Worm (Caenorhabditis elegans) whole organism, young adult: ENCODE results near the gene T01B7.9.

Experiments
- B0336.3 ChIP-seq: fragments of 200-800 bp; sonication (Bioruptor generic); IDR thresholded peaks from 2 replicates; pipeline ENCODE4 v1.3.6; 2022; ENCODE audit warnings: missing genetic modification characterization, missing compliant biosample characterization
- C06A6.2 ChIP-seq: fragments of 200-800 bp; sonication (Bioruptor generic); conservative IDR thresholded peaks from 2 replicates; pipeline ENCODE4 v1.3.6; 2022; ENCODE audit warnings: missing genetic modification characterization, missing compliant biosample characterization
- C17E4.6 ChIP-seq: fragments of 200-800 bp; sonication (Bioruptor generic); IDR thresholded peaks from 2 replicates; pipeline ENCODE4 v1.3.6; 2022; ENCODE audit warnings: missing genetic modification reagents, missing genetic modification characterization, missing compliant biosample characterization
- D2030.7 ChIP-seq: fragments of 200-800 bp; sonication (Bioruptor generic); IDR thresholded peaks from 2 replicates; pipeline ENCODE4 v1.3.6; 2022; ENCODE audit warnings: missing genetic modification reagents, missing genetic modification characterization, missing compliant biosample characterization
- F10E7.11 ChIP-seq: sonication (generic microtip); optimal IDR thresholded peaks from 2 replicates; lab custom pipeline; 2017; ENCODE audit warnings: mild to moderate bottlenecking, missing genetic modification characterization, moderate library complexity, missing compliant biosample characterization
- F22D6.2 ChIP-seq: sonication (generic microtip); optimal IDR thresholded peaks from 2 replicates; lab custom pipeline; 2016; ENCODE audit warnings: mild to moderate bottlenecking, missing genetic modification characterization, missing compliant biosample characterization
- F37B4.10 ChIP-seq: fragments of 200-800 bp; sonication (Bioruptor generic); IDR thresholded peaks from 2 replicates; pipeline ENCODE4 v1.3.6; 2022; ENCODE audit warnings: missing genetic modification characterization, missing compliant biosample characterization
- F39B2.1 ChIP-seq: fragments of 200-800 bp; sonication (Bioruptor generic); IDR thresholded peaks from 2 replicates; pipeline ENCODE4 v1.3.6; 2022; ENCODE audit warnings: missing genetic modification reagents, missing genetic modification characterization, missing compliant biosample characterization
- F57A8.1 ChIP-seq: fragments of 200-800 bp; sonication (Bioruptor generic); optimal IDR thresholded peaks from 2 replicates; lab custom pipeline; 2018; ENCODE audit warnings: mild to moderate bottlenecking, missing genetic modification characterization, moderate library complexity, missing compliant biosample characterization
- K11D2.4 ChIP-seq: fragments of 200-800 bp; sonication (Bioruptor generic); IDR thresholded peaks from 2 replicates; pipeline ENCODE4 v1.3.6; 2022; ENCODE audit warnings: missing genetic modification reagents, missing genetic modification characterization, missing compliant biosample characterization
- K12H6.12 ChIP-seq: fragments of 200-800 bp; sonication (Bioruptor generic); optimal IDR thresholded peaks from 2 replicates; lab custom pipeline; 2018; ENCODE audit warnings: mild to moderate bottlenecking, missing genetic modification characterization, missing compliant biosample characterization
- Y53F4B.3 ChIP-seq: fragments of 200-800 bp; sonication (Bioruptor generic); IDR thresholded peaks from 2 replicates; pipeline ENCODE4 v1.3.6; 2022; ENCODE audit warnings: missing genetic modification reagents, missing genetic modification characterization, missing compliant biosample characterization
- Y79H2A.3 ChIP-seq: fragments of 200-800 bp; sonication (Bioruptor generic); conservative IDR thresholded peaks from 2 replicates; pipeline ENCODE4 v1.3.6; 2022; ENCODE audit warnings: missing genetic modification reagents, missing genetic modification characterization, missing compliant biosample characterization
- Y95B8A.8 ChIP-seq: fragments of 200-800 bp; sonication (Bioruptor generic); IDR thresholded peaks from 2 replicates; pipeline ENCODE4 v1.3.6; 2022; ENCODE audit warnings: missing genetic modification reagents, missing genetic modification characterization, missing compliant biosample characterization
- athp-1 ChIP-seq: sonication (generic microtip); optimal IDR thresholded peaks from 2 replicates; lab custom pipeline; 2017; ENCODE audit warnings: mild to moderate bottlenecking, missing genetic modification characterization, missing compliant biosample characterization
- cebp-1 ChIP-seq, 2 experiments: fragments of 200-800 bp in 1 of 2; sonication (Bioruptor generic) in 1 of 2; sonication (generic microtip) in 1 of 2; IDR thresholded peaks in 1 of 2; optimal IDR thresholded peaks in 1 of 2; 2 replicates each; pipeline versions ENCODE4 v1.3.6 to Lab custom; 2017 to 2022; ENCODE audit warnings: missing compliant biosample characterization in 2 of 2, missing genetic modification characterization in 2 of 2, mild to moderate bottlenecking in 1 of 2, missing genetic modification reagents in 1 of 2, moderate library complexity in 1 of 2
- cebp-2 ChIP-seq: fragments of 200-800 bp; sonication (Bioruptor generic); IDR thresholded peaks from 2 replicates; pipeline ENCODE4 v1.3.6; 2022; ENCODE audit warnings: missing genetic modification characterization, missing compliant biosample characterization
- ceh-79 ChIP-seq: sonication (generic microtip); optimal IDR thresholded peaks from 2 replicates; lab custom pipeline; 2017; ENCODE audit warnings: mild to moderate bottlenecking, missing genetic modification characterization, missing compliant biosample characterization
- ceh-91 ChIP-seq: fragments of 200-800 bp; sonication (Bioruptor generic); IDR thresholded peaks from 2 replicates; pipeline ENCODE4 v1.3.6; 2022; ENCODE audit warnings: missing genetic modification reagents, missing genetic modification characterization, missing compliant biosample characterization
- die-1 ChIP-seq: sonication (generic microtip); optimal IDR thresholded peaks from 2 replicates; lab custom pipeline; 2016; ENCODE audit warnings: missing genotype, mild to moderate bottlenecking, missing genetic modification characterization, missing compliant biosample characterization
- dox-1 ChIP-seq: fragments of 200-800 bp; sonication (Bioruptor generic); IDR thresholded peaks from 2 replicates; pipeline ENCODE4 v1.3.6; 2022; ENCODE audit warnings: missing genetic modification reagents, missing genetic modification characterization, missing compliant biosample characterization
- ets-4 ChIP-seq: fragments of 200-800 bp; sonication (Bioruptor generic); optimal IDR thresholded peaks from 2 replicates; lab custom pipeline; 2018; ENCODE audit warnings: mild to moderate bottlenecking, missing genetic modification characterization, missing compliant biosample characterization
- gei-17 ChIP-seq: fragments of 200-800 bp; sonication (Bioruptor generic); optimal IDR thresholded peaks from 2 replicates; lab custom pipeline; 2018; ENCODE audit warnings: mild to moderate bottlenecking, missing genetic modification characterization, missing compliant biosample characterization
- hlh-26 ChIP-seq: fragments of 200-800 bp; sonication (Bioruptor generic); conservative IDR thresholded peaks from 2 replicates; pipeline ENCODE4 v1.3.6; 2022; ENCODE audit warnings: missing genetic modification reagents, missing genetic modification characterization, missing compliant biosample characterization
- hmg-1.2 ChIP-seq: fragments of 200-800 bp; sonication (Bioruptor generic); IDR thresholded peaks from 2 replicates; pipeline ENCODE4 v1.3.6; 2022; ENCODE audit warnings: missing genetic modification reagents, missing genetic modification characterization, missing compliant biosample characterization
- lag-1 ChIP-seq: fragments of 200-800 bp; sonication (Bioruptor generic); IDR thresholded peaks from 2 replicates; pipeline ENCODE4 v1.3.6; 2022; ENCODE audit warnings: missing genetic modification reagents, missing genetic modification characterization, missing compliant biosample characterization
- lin-26 ChIP-seq: fragments of 200-800 bp; sonication (Bioruptor generic); IDR thresholded peaks from 2 replicates; pipeline ENCODE4 v1.3.6; 2022; ENCODE audit warnings: missing genetic modification reagents, missing genetic modification characterization, missing compliant biosample characterization
- lin-35 ChIP-seq, 3 experiments: fragments of 150-350 bp in 2 of 3; sonication (generic microtip) in 1 of 3; optimal IDR thresholded peaks; 2 replicates each; lab custom pipeline; 2014 to 2018; ENCODE audit warnings: missing biosample characterization in 3 of 3, missing genetic modification characterization in 3 of 3, missing genetic modification reagents in 3 of 3
- lin-54 ChIP-seq: fragments of 200-800 bp; sonication (Bioruptor generic); optimal IDR thresholded peaks from 2 replicates; lab custom pipeline; 2018; ENCODE audit warnings: mild to moderate bottlenecking, missing genetic modification characterization, missing compliant biosample characterization
- madf-6 ChIP-seq: fragments of 200-800 bp; sonication (Bioruptor generic); IDR thresholded peaks from 2 replicates; pipeline ENCODE4 v1.3.6; 2022; ENCODE audit warnings: missing genetic modification reagents, missing genetic modification characterization, missing compliant biosample characterization
- mes-4 ChIP-seq: sonication (generic microtip); optimal IDR thresholded peaks from 2 replicates; lab custom pipeline; 2016; ENCODE audit warnings: missing genotype, missing genetic modification characterization, missing compliant biosample characterization
- mxl-1 ChIP-seq: sonication (generic microtip); optimal IDR thresholded peaks from 2 replicates; lab custom pipeline; 2016; ENCODE audit warnings: missing genetic modification characterization, missing compliant biosample characterization
- rcor-1 ChIP-seq: fragments of 200-800 bp; sonication (Bioruptor generic); IDR thresholded peaks from 2 replicates; pipeline ENCODE4 v1.3.6; 2022; ENCODE audit warnings: missing genetic modification reagents, missing genetic modification characterization, missing compliant biosample characterization
- rpc-1 ChIP-seq, 2 experiments: fragments of 150-350 bp in 1 of 2; sonication (generic microtip) in 1 of 2; optimal IDR thresholded peaks; 2 replicates each; lab custom pipeline; 2014 to 2018; ENCODE audit warnings: missing biosample characterization in 1 of 2, missing genetic modification characterization in 1 of 2, missing genetic modification reagents in 1 of 2, missing genotype in 1 of 2
- snpc-3.4 ChIP-seq: sonication (generic microtip); optimal IDR thresholded peaks from 2 replicates; lab custom pipeline; 2017; ENCODE audit warnings: missing genetic modification characterization, mild to moderate bottlenecking, missing compliant biosample characterization, antibody characterized with exemption, moderate library complexity, missing genotype, missing genetic modification reagents
- somi-1 ChIP-seq: fragments of 200-800 bp; sonication (Bioruptor generic); optimal IDR thresholded peaks from 2 replicates; lab custom pipeline; 2018; ENCODE audit warnings: mild to moderate bottlenecking, missing genetic modification characterization, missing compliant biosample characterization
- tbp1 ChIP-seq: fragments of 200-800 bp; sonication (Bioruptor generic); optimal IDR thresholded peaks from 2 replicates; lab custom pipeline; 2018; ENCODE audit warnings: mild to moderate bottlenecking, missing genetic modification characterization, missing compliant biosample characterization
- tbx-9 ChIP-seq: sonication (generic microtip); optimal IDR thresholded peaks from 2 replicates; lab custom pipeline; 2016; ENCODE audit warnings: borderline replicate concordance, missing genetic modification characterization, inconsistent platforms, missing compliant biosample characterization
- zim-3 ChIP-seq: sonication (generic microtip); optimal IDR thresholded peaks from 2 replicates; lab custom pipeline; 2017; ENCODE audit warnings: mild to moderate bottlenecking, missing genetic modification characterization, moderate library complexity, missing compliant biosample characterization
- ztf-22 ChIP-seq: fragments of 200-800 bp; sonication (Bioruptor generic); optimal IDR thresholded peaks from 2 replicates; lab custom pipeline; 2018; ENCODE audit warnings: mild to moderate bottlenecking, missing genetic modification characterization, moderate library complexity, missing compliant biosample characterization
- ztf-3 ChIP-seq: fragments of 200-800 bp; sonication (Bioruptor generic); optimal IDR thresholded peaks from 2 replicates; lab custom pipeline; 2018; ENCODE audit warnings: mild to moderate bottlenecking, missing genetic modification characterization, missing compliant biosample characterization
- ztf-6 ChIP-seq: fragments of 200-800 bp; sonication (Bioruptor generic); IDR thresholded peaks from 2 replicates; pipeline ENCODE4 v1.3.6; 2022; ENCODE audit warnings: missing genetic modification reagents, missing genetic modification characterization, missing compliant biosample characterization

Gene T01B7.9

DNA sequence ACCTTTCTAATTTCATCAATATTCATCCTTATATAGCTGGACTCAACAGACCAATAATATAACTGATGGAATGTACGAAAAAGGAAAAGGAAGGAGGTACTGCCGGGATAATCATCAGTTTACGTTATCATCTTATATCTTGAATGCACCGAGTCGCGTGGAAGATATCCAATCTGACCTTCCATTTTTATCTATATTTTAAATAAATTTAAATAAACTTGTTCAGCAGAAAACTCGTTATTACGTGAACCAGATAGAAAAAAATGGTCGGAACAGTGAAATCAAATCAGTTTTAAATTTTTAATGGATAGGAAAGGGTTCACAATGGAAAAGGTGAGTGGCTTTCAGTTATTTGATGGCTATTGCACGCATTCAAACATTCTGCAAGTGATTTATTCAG lies 40.3 kb upstream of the T01B7.9 start, which contains the start of gene pah-1:
Gene pah-1 (minus strand): TSS at position 101 of the 400 bp plus-strand sequence.
- TF ChIP-seq ztf-3 (no peak), ztf-6 (no peak), mxl-1 (tag; lab: Kevin White, UChicago) (no peak), B0336.3 (no peak), hlh-26 (GFP tag; lab: Robert Waterston, UW) (no peak), gei-17 (GFP tag; lab: Kevin White, UChicago) (no peak), C17E4.6 (no peak), zim-3 (tag; lab: Kevin White, UChicago) (no peak), F10E7.11 (tag; lab: Kevin White, UChicago) (no peak), cebp-1 (GFP tag; IDR thresholded peaks at IDR 0.05; lab: Robert Waterston, UW) (no peak), cebp-1 (tag; optimal IDR thresholded peaks at IDR 0.05; lab: Kevin White, UChicago) (no peak), hmg-1.2 (no peak), ets-4 (no peak)

DNA sequence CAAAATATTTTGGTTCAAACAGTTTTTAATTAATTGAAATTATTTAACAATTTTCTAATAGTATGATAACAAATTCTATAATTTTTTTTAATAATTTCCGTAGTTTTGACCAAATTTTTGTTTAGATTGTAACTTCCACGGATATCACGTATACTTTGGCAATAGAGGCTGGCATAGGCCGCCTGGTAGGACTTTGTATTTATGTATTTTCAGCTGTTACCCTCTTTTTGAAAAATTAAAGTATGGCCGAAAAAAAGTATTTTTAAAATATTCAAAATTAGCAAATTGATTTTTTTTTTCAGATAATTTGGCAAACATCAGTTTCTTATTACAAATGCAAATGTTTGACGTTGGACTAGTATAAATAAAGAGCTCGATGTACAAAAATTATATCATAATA lies 39.9 kb upstream of the T01B7.9 start, which contains the start of the genes nsph-1.1 and K08F8.15:
Gene nsph-1.1 (plus strand): TSS at position 301 of the 400 bp plus-strand sequence.
Gene K08F8.15 (plus strand): TSS at position 335 of the 400 bp plus-strand sequence.
- TF ChIP-seq rcor-1, result no peak
- no peak for TF ChIP-seq lin-54
- no peak for TF ChIP-seq rpc-1 (optimal IDR thresholded peaks at IDR 0.05; lab: Kevin White, UChicago)
- TF ChIP-seq rpc-1 (tag; optimal IDR thresholded peaks at IDR 0.05; lab: Kevin White, UChicago), result no peak
- no peak for TF ChIP-seq Y79H2A.3 (GFP tag; lab: Robert Waterston, UW)
- TF ChIP-seq ceh-79 (tag; lab: Kevin White, UChicago), result no peak
- TF ChIP-seq F39B2.1 (GFP tag; lab: Robert Waterston, UW), result no peak
- TF ChIP-seq lin-35 (GFP tag; optimal IDR thresholded peaks at IDR 0.05; lab: Kevin White, UChicago), result no peak
- no peak for TF ChIP-seq ceh-91 (GFP tag; lab: Robert Waterston, UW)
- no peak for TF ChIP-seq cebp-2 (GFP tag; lab: Robert Waterston, UW)
- no peak for TF ChIP-seq mes-4
- no peak for TF ChIP-seq Y53F4B.3 (GFP tag; lab: Robert Waterston, UW)
- no peak for TF ChIP-seq ets-4
- no peak for TF ChIP-seq B0336.3

DNA sequence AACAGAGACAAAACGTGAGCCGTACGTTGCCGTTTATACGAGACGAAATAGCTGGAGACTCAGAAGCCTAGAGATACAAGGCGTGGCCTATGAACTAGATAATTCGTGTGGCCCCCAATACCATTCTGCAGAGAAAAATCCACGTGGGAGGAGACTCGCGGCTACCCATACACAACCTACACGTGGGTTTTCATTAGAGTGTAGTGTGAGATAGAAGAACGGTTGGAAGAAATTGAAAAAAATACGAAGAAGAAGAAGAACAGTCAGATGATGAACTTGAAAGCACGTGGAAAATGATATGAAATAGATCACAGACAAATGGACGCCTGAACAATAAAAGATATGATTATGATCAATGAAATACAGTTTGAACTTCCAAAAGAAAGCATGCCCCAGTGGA lies 38.5 kb upstream of the T01B7.9 start:
- TF ChIP-seq F57A8.1 (GFP tag; lab: Kevin White, UChicago), result no peak
- TF ChIP-seq C17E4.6, result no peak
- TF ChIP-seq ztf-22 (GFP tag; lab: Kevin White, UChicago), result no peak
- TF ChIP-seq K11D2.4, result 0 out of 2 replicates have a peak, but pooled peaks have one; percentile 37
- TF ChIP-seq F39B2.1 (GFP tag; lab: Robert Waterston, UW), result no peak
- no peak for TF ChIP-seq mes-4
- no peak for TF ChIP-seq ztf-6
- TF ChIP-seq Y79H2A.3 (GFP tag; lab: Robert Waterston, UW), result no peak
- TF ChIP-seq F10E7.11 (tag; lab: Kevin White, UChicago), result no peak
- TF ChIP-seq Y95B8A.8 (GFP tag; lab: Robert Waterston, UW), result no peak
- TF ChIP-seq tbp1 (GFP tag; lab: Kevin White, UChicago), result no peak
- no peak for TF ChIP-seq cebp-1 (GFP tag; IDR thresholded peaks at IDR 0.05; lab: Robert Waterston, UW)
- peak; percentile 29 for TF ChIP-seq cebp-1 (tag; optimal IDR thresholded peaks at IDR 0.05; lab: Kevin White, UChicago)
- no peak for TF ChIP-seq F22D6.2 (tag; lab: Kevin White, UChicago)
- no peak for TF ChIP-seq snpc-3.4
- TF ChIP-seq hmg-1.2, result no peak
- no peak for TF ChIP-seq madf-6 (GFP tag; lab: Robert Waterston, UW)
- TF ChIP-seq athp-1 (tag; lab: Kevin White, UChicago), result no peak
- TF ChIP-seq K12H6.12 (tag; lab: Kevin White, UChicago), result no peak
- no peak for TF ChIP-seq ceh-79 (tag; lab: Kevin White, UChicago)
- no peak for TF ChIP-seq lag-1
- peak; percentile 11 for TF ChIP-seq die-1 (tag; lab: Kevin White, UChicago)
- TF ChIP-seq B0336.3, result no peak
- no peak for TF ChIP-seq D2030.7
- TF ChIP-seq C06A6.2 (GFP tag; lab: Robert Waterston, UW), result 0 out of 2 replicates have a peak, but pooled peaks have one; percentile 20
- TF ChIP-seq lin-26 (GFP tag; lab: Robert Waterston, UW), result peak; percentile 70; the same call in 1 of the 2 replicates
- no peak for TF ChIP-seq F37B4.10 (GFP tag; lab: Robert Waterston, UW)
- TF ChIP-seq dox-1 (GFP tag; lab: Robert Waterston, UW), result 0 out of 2 replicates have a peak, but pooled peaks have one; percentile 41
- TF ChIP-seq tbx-9 (tag; lab: Kevin White, UChicago), result no peak
- peak; percentile 80 for TF ChIP-seq somi-1
